Worm (Caenorhabditis elegans): ENCODE measurements around the gene ttll-12.
A peak's percentile ranks its signal among the peaks of the same experiment; 100 is the strongest.

The ttll-12 gene

DNA sequence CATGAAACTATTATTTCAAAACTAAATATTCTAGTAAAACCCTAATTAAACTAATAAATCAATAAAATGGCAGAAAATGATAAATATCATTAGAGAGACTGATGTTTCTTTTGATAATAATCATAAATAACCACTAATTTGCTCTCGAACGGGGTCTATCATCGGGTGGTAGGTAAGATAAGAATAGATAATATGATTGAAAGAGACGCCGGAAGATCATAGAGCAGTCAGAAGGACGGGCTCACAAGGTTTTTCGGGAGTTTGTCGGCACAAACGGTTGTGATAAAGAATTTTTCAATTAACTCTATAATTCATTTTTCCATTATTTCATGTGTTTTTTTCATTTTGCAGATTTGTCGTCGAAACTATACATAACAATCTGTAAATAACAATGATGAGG is 37.7 kb upstream of the ttll-12 start:
- peak; percentile 42 for TF ChIP-seq F13H6.1 (tag; optimal IDR thresholded peaks at IDR 0.05)
- TF ChIP-seq sma-9 (GFP tag; optimal IDR thresholded peaks at IDR 0.05), result peak; percentile 34
- no peak for TF ChIP-seq sma-9 (tag; optimal IDR thresholded peaks at IDR 0.05)
- TF ChIP-seq fos-1 (tag; optimal IDR thresholded peaks at IDR 0.05), result peak; percentile 91
- no peak for TF ChIP-seq ceh-16 (tag; optimal IDR thresholded peaks at IDR 0.05)
- TF ChIP-seq crh-2 (tag; optimal IDR thresholded peaks at IDR 0.05), result peak; percentile 14

DNA sequence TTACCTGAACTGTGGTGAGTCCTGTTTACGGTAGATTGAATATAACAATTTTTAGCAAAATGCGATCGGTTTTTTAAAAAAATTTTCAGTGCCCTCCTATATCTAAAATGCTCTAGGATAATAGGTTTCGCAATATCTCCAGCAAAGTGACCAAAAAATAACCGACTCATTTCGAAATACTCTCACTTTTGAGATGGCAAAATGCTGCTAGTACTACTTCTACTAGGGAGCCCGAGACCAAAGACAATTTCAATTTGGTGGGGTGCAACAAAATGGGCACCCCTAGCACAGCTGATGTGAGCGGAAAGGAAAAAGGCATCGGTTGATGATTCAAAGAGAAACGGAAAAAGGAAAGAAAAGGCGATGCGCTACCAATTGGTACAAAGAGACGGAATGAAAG is 35.3 kb upstream of the ttll-12 start:
- TF ChIP-seq nhr-129 (tag; optimal IDR thresholded peaks at IDR 0.05), result no peak
- peak; percentile 9 for TF ChIP-seq unc-55 (GFP tag; optimal IDR thresholded peaks at IDR 0.05)

DNA sequence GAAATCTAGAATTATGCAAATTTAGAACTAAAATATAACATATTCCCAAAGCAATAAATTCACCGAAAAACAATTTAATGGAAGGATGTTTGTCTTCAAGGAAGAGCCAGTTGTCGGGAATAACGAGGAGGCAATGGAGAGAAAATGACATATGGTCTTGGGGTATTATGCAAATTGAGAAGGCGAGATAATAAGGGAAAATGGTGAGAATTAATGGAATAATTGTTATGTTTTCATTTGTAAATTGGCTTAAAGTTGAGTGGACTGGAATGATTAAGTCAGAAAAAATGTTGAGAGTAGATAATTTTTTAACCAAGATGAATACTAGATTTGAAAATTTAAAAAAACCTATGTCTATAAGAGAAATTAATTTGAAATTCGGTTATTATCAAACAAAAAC is 33.9 kb upstream of the ttll-12 start:
- no peak for TF ChIP-seq sem-4 (tag; optimal IDR thresholded peaks at IDR 0.05)
- TF ChIP-seq ztf-11 (tag; optimal IDR thresholded peaks at IDR 0.05), result no peak
- no peak for TF ChIP-seq nhr-77 (tag; optimal IDR thresholded peaks at IDR 0.05)
- no peak for TF ChIP-seq C34F6.9 (tag; optimal IDR thresholded peaks at IDR 0.05)
- TF ChIP-seq sma-9 (GFP tag; optimal IDR thresholded peaks at IDR 0.05), result no peak
- no peak for TF ChIP-seq sma-9 (tag; optimal IDR thresholded peaks at IDR 0.05)
- TF ChIP-seq skn-1 (tag; optimal IDR thresholded peaks at IDR 0.05), result no peak
- TF ChIP-seq snpc-4 (tag; optimal IDR thresholded peaks at IDR 0.05), result no peak
- no peak for TF ChIP-seq ZK546.5 (tag; optimal IDR thresholded peaks at IDR 0.05)
- TF ChIP-seq nhr-12 (tag; optimal IDR thresholded peaks at IDR 0.05), result no peak
- TF ChIP-seq nhr-11 (tag; optimal IDR thresholded peaks at IDR 0.05), result no peak
- TF ChIP-seq nhr-129 (tag; optimal IDR thresholded peaks at IDR 0.05), result no peak
- no peak for TF ChIP-seq ceh-82 (tag; optimal IDR thresholded peaks at IDR 0.05)
- no peak for TF ChIP-seq unc-62 (GFP tag; optimal IDR thresholded peaks at IDR 0.05)
- no peak for TF ChIP-seq mab-5 (tag; optimal IDR thresholded peaks at IDR 0.05)

DNA sequence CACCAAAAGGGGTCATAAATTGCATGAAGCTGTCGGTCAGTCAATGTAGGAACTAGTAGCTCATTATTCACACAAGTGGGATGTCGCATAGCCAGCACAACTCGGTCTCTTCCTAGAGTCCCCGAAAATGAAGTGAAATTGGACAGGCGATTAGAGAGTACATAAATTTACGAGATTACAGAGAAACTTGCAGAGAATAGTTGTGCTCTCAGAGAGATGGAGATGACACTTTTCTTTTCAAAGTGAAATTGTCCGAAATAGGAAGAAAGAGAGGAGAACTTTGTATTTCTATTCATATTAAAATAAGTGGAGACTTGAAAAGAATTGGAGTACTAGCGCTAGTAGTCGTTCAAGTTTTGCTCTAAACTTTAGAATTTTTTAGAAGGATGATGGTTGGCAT is 33.2 kb upstream of the ttll-12 start:
- TF ChIP-seq nhr-6 (tag; optimal IDR thresholded peaks at IDR 0.05) (no peak), mdl-1 (tag; optimal IDR thresholded peaks at IDR 0.05) (no peak), ztf-4 (tag; optimal IDR thresholded peaks at IDR 0.05) (no peak), sma-9 (GFP tag; optimal IDR thresholded peaks at IDR 0.05) (peak; percentile 32), sma-9 (tag; optimal IDR thresholded peaks at IDR 0.05) (no peak), snpc-4 (tag; optimal IDR thresholded peaks at IDR 0.05) (no peak), lsy-2 (tag; optimal IDR thresholded peaks at IDR 0.05) (peak in 1 of 2 experiments; percentile 15), zag-1 (tag; optimal IDR thresholded peaks at IDR 0.05) (no peak), unc-55 (GFP tag; optimal IDR thresholded peaks at IDR 0.05) (peak; percentile 48), skn-1 (tag; optimal IDR thresholded peaks at IDR 0.05) (no peak)

DNA sequence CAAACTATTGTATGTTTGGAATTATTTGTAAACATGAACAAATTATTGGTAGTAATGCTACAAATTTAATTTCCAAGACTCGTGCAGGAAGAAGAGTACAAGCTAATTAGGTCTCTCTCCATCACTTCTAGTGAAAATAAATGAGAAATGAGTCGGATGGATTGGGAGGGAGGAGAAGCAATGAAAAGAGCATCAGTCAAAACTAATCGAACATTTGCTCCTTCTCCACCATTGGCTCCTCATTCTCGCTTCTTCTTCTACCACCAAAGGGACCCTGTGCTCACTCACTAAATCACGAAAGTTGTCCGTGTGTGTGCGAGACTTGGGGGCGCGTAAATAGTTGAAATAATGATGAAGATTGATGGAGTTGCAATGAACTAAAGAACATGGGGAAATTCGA is 32.0 kb upstream of the ttll-12 start:
- TF ChIP-seq mdl-1 (tag; optimal IDR thresholded peaks at IDR 0.05) (no peak), peb-1 (tag; optimal IDR thresholded peaks at IDR 0.05) (no peak), unc-39 (tag; optimal IDR thresholded peaks at IDR 0.05) (no peak), ztf-11 (tag; optimal IDR thresholded peaks at IDR 0.05) (no peak), ZK546.5 (tag; optimal IDR thresholded peaks at IDR 0.05) (no peak), nhr-77 (tag; optimal IDR thresholded peaks at IDR 0.05) (no peak), mab-5 (tag; optimal IDR thresholded peaks at IDR 0.05) (peak; percentile 93), lsy-2 (tag; optimal IDR thresholded peaks at IDR 0.05) (peak in 1 of 2 experiments; percentile 59), dmd-4 (tag; optimal IDR thresholded peaks at IDR 0.05) (no peak), nhr-10 (tag; optimal IDR thresholded peaks at IDR 0.05) (no peak), ama-1 (optimal IDR thresholded peaks at IDR 0.05) (no peak), F13H6.1 (tag; optimal IDR thresholded peaks at IDR 0.05) (peak; percentile 57), alr-1 (tag; optimal IDR thresholded peaks at IDR 0.05) (no peak), ztf-1 (GFP tag; conservative IDR thresholded peaks at IDR 0.05) (no peak), mbf-1 (tag; optimal IDR thresholded peaks at IDR 0.05) (no peak), nhr-129 (tag; optimal IDR thresholded peaks at IDR 0.05) (peak; percentile 33), nhr-6 (tag; optimal IDR thresholded peaks at IDR 0.05) (no peak), fos-1 (tag; optimal IDR thresholded peaks at IDR 0.05) (no peak), egl-27 (tag; optimal IDR thresholded peaks at IDR 0.05) (no peak), crh-2 (tag; optimal IDR thresholded peaks at IDR 0.05) (no peak), aly-2 (tag; optimal IDR thresholded peaks at IDR 0.05) (no peak), snpc-4 (tag; optimal IDR thresholded peaks at IDR 0.05) (no peak), elt-1 (tag; optimal IDR thresholded peaks at IDR 0.05) (no peak), ceh-82 (tag; optimal IDR thresholded peaks at IDR 0.05) (no peak), nhr-237 (tag; optimal IDR thresholded peaks at IDR 0.05) (no peak), ztf-4 (tag; optimal IDR thresholded peaks at IDR 0.05) (peak; percentile 23), ceh-16 (tag; optimal IDR thresholded peaks at IDR 0.05) (no peak), nhr-25 (tag; optimal IDR thresholded peaks at IDR 0.05) (no peak), R02D3.7 (tag; optimal IDR thresholded peaks at IDR 0.05) (no peak), skn-1 (tag; optimal IDR thresholded peaks at IDR 0.05) (no peak), nhr-23 (tag; optimal IDR thresholded peaks at IDR 0.05) (no peak), unc-62 (GFP tag; optimal IDR thresholded peaks at IDR 0.05) (peak; percentile 46), lin-11 (tag; optimal IDR thresholded peaks at IDR 0.05) (no peak), C34F6.9 (tag; optimal IDR thresholded peaks at IDR 0.05) (peak; percentile 56), Y55F3AM.14 (GFP tag; optimal IDR thresholded peaks at IDR 0.05) (no peak), gmeb-1 (tag; optimal IDR thresholded peaks at IDR 0.05) (no peak), elt-3 (tag; optimal IDR thresholded peaks at IDR 0.05) (no peak), lin-39 (tag; optimal IDR thresholded peaks at IDR 0.05) (peak; percentile 79), sem-4 (tag; optimal IDR thresholded peaks at IDR 0.05) (peak; percentile 50)
